Worm (Caenorhabditis elegans) whole organism, L1 larva: Measurements from ENCODE around the gene F48E8.2.

Experiments
- ama-1 ChIP-seq: fragments of 150-350 bp; optimal IDR thresholded peaks from 2 replicates; lab custom pipeline; 2014
- ces-1 ChIP-seq: fragments of 150-350 bp; optimal IDR thresholded peaks from 2 replicates; lab custom pipeline; 2014; ENCODE audit warnings: missing biosample characterization, missing genetic modification reagents, missing genetic modification characterization
- efl-1 ChIP-seq, 4 experiments: fragments of 150-350 bp; optimal IDR thresholded peaks in 3 of 4; peaks in 1 of 4; 1 replicate in 1 of 4; 2 replicates in 3 of 4; lab custom pipeline; 2014; ENCODE audit warnings: missing biosample characterization in 2 of 4, missing genetic modification characterization in 2 of 4, missing genetic modification reagents in 2 of 4
- lin-39 ChIP-seq: fragments of 150-350 bp; optimal IDR thresholded peaks from 2 replicates; lab custom pipeline; 2014; ENCODE audit warnings: missing biosample characterization, missing genetic modification reagents, missing genetic modification characterization
- mef-2 ChIP-seq: fragments of 150-350 bp; optimal IDR thresholded peaks from 2 replicates; lab custom pipeline; 2014; ENCODE audit warnings: missing biosample characterization, missing genetic modification characterization
- nhr-28 ChIP-seq: fragments of 150-350 bp; optimal IDR thresholded peaks from 2 replicates; lab custom pipeline; 2014; ENCODE audit warnings: missing biosample characterization, missing genetic modification characterization
- unc-130 ChIP-seq: fragments of 150-350 bp; optimal IDR thresholded peaks from 2 replicates; lab custom pipeline; 2017; ENCODE audit warnings: missing biosample characterization, missing genetic modification characterization, inconsistent platforms
- vab-15 ChIP-seq: sonication (generic microtip); optimal IDR thresholded peaks from 2 replicates; lab custom pipeline; 2017; ENCODE audit warnings: missing genotype, mild to moderate bottlenecking, missing genetic modification characterization, missing compliant biosample characterization

- TF ChIP-seq lin-39 = no peak
- no peak for TF ChIP-seq vab-15 (tag; lab: Kevin White, UChicago)
- no peak for TF ChIP-seq unc-130 (tag; lab: Kevin White, UChicago)
- no peak for TF ChIP-seq ama-1 (lab: Kevin White, UChicago)
- no peak for TF ChIP-seq ces-1 (GFP tag; lab: Kevin White, UChicago)
- TF ChIP-seq nhr-28 = no peak
- no peak for TF ChIP-seq mef-2 (tag; lab: Kevin White, UChicago)
- no peak for TF ChIP-seq efl-1 (optimal IDR thresholded peaks at IDR 0.05; lab: Kevin White, UChicago)
- peak in 1 of 2 experiments; percentile 48 for TF ChIP-seq efl-1 (GFP tag; optimal IDR thresholded peaks at IDR 0.05 in 1 of 2; lab: Kevin White, UChicago)
Measured at ce11 chrIII:5423665-5424133, 40.5 kb upstream of the F48E8.2 start, which contains the start of gene dnj-24.
